Fruit fly (Drosophila melanogaster) whole organism, prepupa: ENCODE results near the gene sra.

Source experiments
- CG10631 ChIP-seq: fragments of 200-800 bp; sonication (Bioruptor generic); optimal IDR thresholded peaks from 2 replicates; lab custom pipeline; 2016; ENCODE audit warnings: missing biosample characterization, missing genetic modification characterization
- CG10669 ChIP-seq: fragments of 200-800 bp; sonication (Bioruptor generic); optimal IDR thresholded peaks from 3 replicates; lab custom pipeline; 2018; ENCODE audit warnings: missing biosample characterization, mild to moderate bottlenecking, missing genetic modification characterization, moderate library complexity
- CG11294 ChIP-seq: fragments of 200-800 bp; sonication (Bioruptor generic); IDR thresholded peaks from 2 replicates; pipeline ENCODE4 v1.3.6; 2022; ENCODE audit warnings: missing biosample characterization, missing genetic modification characterization
- CG15336 ChIP-seq: fragments of 200-800 bp; sonication (Bioruptor generic); IDR thresholded peaks from 2 replicates; pipeline ENCODE4 v1.3.6; 2022; ENCODE audit warnings: missing biosample characterization, missing genetic modification characterization
- CG1621 ChIP-seq: fragments of 200-800 bp; sonication (Bioruptor generic); optimal IDR thresholded peaks from 3 replicates; lab custom pipeline; 2018; ENCODE audit warnings: missing biosample characterization, mild to moderate bottlenecking, missing genetic modification characterization
- CG16779 ChIP-seq: fragments of 200-800 bp; sonication (Bioruptor generic); optimal IDR thresholded peaks from 3 replicates; lab custom pipeline; 2017; ENCODE audit warnings: missing biosample characterization, mild to moderate bottlenecking, missing genetic modification characterization
- CG3032 ChIP-seq: fragments of 200-800 bp; optimal IDR thresholded peaks from 2 replicates; lab custom pipeline; 2019; ENCODE audit warnings: missing biosample characterization, mild to moderate bottlenecking, missing genetic modification characterization, moderate library complexity
- CG32006 ChIP-seq: fragments of 200-800 bp; sonication (Bioruptor generic); optimal IDR thresholded peaks from 3 replicates; lab custom pipeline; 2017; ENCODE audit warnings: missing biosample characterization, mild to moderate bottlenecking, missing genetic modification characterization
- CG34406 ChIP-seq: fragments of 200-800 bp; sonication (Bioruptor generic); optimal IDR thresholded peaks from 3 replicates; lab custom pipeline; 2016; ENCODE audit warnings: missing biosample characterization, missing genetic modification characterization
- CG3919 ChIP-seq: fragments of 200-800 bp; sonication (Bioruptor generic); optimal IDR thresholded peaks from 3 replicates; lab custom pipeline; 2016; ENCODE audit warnings: missing biosample characterization, missing genetic modification characterization
- CG6163 ChIP-seq: fragments of 200-800 bp; sonication (Bioruptor generic); IDR thresholded peaks from 3 replicates; pipeline ENCODE4 v1.3.6; 2022; ENCODE audit warnings: missing biosample characterization, missing genetic modification characterization
- CG6276 ChIP-seq: fragments of 200-800 bp; sonication (Bioruptor generic); optimal IDR thresholded peaks from 2 replicates; lab custom pipeline; 2017; ENCODE audit warnings: missing biosample characterization, mild to moderate bottlenecking, missing genetic modification characterization
- CG6854 ChIP-seq: fragments of 200-800 bp; sonication (Bioruptor generic); optimal IDR thresholded peaks from 2 replicates; lab custom pipeline; 2017; ENCODE audit warnings: missing biosample characterization, mild to moderate bottlenecking, missing genetic modification characterization
- CG7368 ChIP-seq: fragments of 200-800 bp; sonication (Bioruptor generic); optimal IDR thresholded peaks from 3 replicates; lab custom pipeline; 2016; ENCODE audit warnings: missing biosample characterization, missing genetic modification characterization
- CG8119 ChIP-seq: fragments of 200-800 bp; sonication (Bioruptor generic); IDR thresholded peaks from 3 replicates; pipeline ENCODE4 v1.3.6; 2022; ENCODE audit warnings: missing biosample characterization, missing genetic modification characterization
- CG8319 ChIP-seq: fragments of 200-800 bp; sonication (Bioruptor generic); optimal IDR thresholded peaks from 3 replicates; lab custom pipeline; 2016; ENCODE audit warnings: missing biosample characterization, missing genetic modification characterization
- Eip78C ChIP-seq: fragments of 200-800 bp; sonication (Bioruptor generic); peaks from one replicate; lab custom pipeline; 2016; ENCODE audit warnings: missing biosample characterization, missing genetic modification characterization
- Eip93F ChIP-seq: fragments of 200-800 bp; sonication (Bioruptor generic); optimal IDR thresholded peaks from 2 replicates; lab custom pipeline; 2016; ENCODE audit warnings: missing biosample characterization, mild to moderate bottlenecking, missing genetic modification characterization
- Ets96B ChIP-seq: fragments of 200-800 bp; optimal IDR thresholded peaks from 2 replicates; lab custom pipeline; 2019; ENCODE audit warnings: missing biosample characterization, mild to moderate bottlenecking, missing genetic modification characterization, moderate library complexity
- Gug ChIP-seq: fragments of 200-800 bp; sonication (Bioruptor generic); IDR thresholded peaks from 2 replicates; pipeline ENCODE4 v1.3.6; 2022; ENCODE audit warnings: missing biosample characterization, missing genetic modification characterization
- Hr39 ChIP-seq: fragments of 200-800 bp; sonication (Bioruptor generic); optimal IDR thresholded peaks from 2 replicates; lab custom pipeline; 2016; ENCODE audit warnings: missing biosample characterization, missing genetic modification characterization
- Hr4 ChIP-seq: fragments of 200-800 bp; sonication (Bioruptor generic); optimal IDR thresholded peaks from 3 replicates; lab custom pipeline; 2016; ENCODE audit warnings: missing biosample characterization, missing genetic modification characterization
- Lpt ChIP-seq: fragments of 200-800 bp; sonication (Bioruptor generic); optimal IDR thresholded peaks from 3 replicates; lab custom pipeline; 2016; ENCODE audit warnings: missing biosample characterization, missing genetic modification characterization
- Met ChIP-seq: fragments of 200-800 bp; sonication (Bioruptor generic); optimal IDR thresholded peaks from 3 replicates; lab custom pipeline; 2016; ENCODE audit warnings: missing biosample characterization, missing genetic modification characterization
- Sox15 ChIP-seq: fragments of 200-800 bp; sonication (Bioruptor generic); optimal IDR thresholded peaks from 3 replicates; lab custom pipeline; 2016; ENCODE audit warnings: missing biosample characterization, missing genetic modification characterization
- dsx ChIP-seq: fragments of 200-800 bp; optimal IDR thresholded peaks from 3 replicates; lab custom pipeline; 2019; ENCODE audit warnings: missing biosample characterization, mild to moderate bottlenecking, missing genetic modification characterization, moderate library complexity; ENCODE audit not compliant: poor library complexity, severe bottlenecking
- eg ChIP-seq: fragments of 200-800 bp; sonication (Bioruptor generic); IDR thresholded peaks from 3 replicates; pipeline ENCODE4 v1.3.6; 2022; ENCODE audit warnings: missing biosample characterization, missing genetic modification characterization
- esn ChIP-seq: fragments of 200-800 bp; sonication (Bioruptor generic); optimal IDR thresholded peaks from 2 replicates; lab custom pipeline; 2016; ENCODE audit warnings: missing biosample characterization, mild to moderate bottlenecking, missing genetic modification characterization, moderate library complexity
- fd59A ChIP-seq: fragments of 200-800 bp; sonication (Bioruptor generic); optimal IDR thresholded peaks from 2 replicates; lab custom pipeline; 2017; ENCODE audit warnings: missing biosample characterization, mild to moderate bottlenecking, missing genetic modification characterization, missing genetic modification reagents
- fkh ChIP-seq: fragments of 200-800 bp; sonication (Bioruptor generic); optimal IDR thresholded peaks from 3 replicates; lab custom pipeline; 2017; ENCODE audit warnings: missing biosample characterization, mild to moderate bottlenecking, missing genetic modification characterization, moderate library complexity
- pdm3 ChIP-seq: fragments of 200-800 bp; sonication (Bioruptor generic); optimal IDR thresholded peaks from 3 replicates; lab custom pipeline; 2016; ENCODE audit warnings: missing biosample characterization, missing genetic modification characterization
- salr ChIP-seq, 2 experiments: fragments of 200-800 bp; sonication (Bioruptor generic); optimal IDR thresholded peaks; 3 replicates each; lab custom pipeline; 2016 to 2018; ENCODE audit warnings: missing biosample characterization in 2 of 2, missing genetic modification characterization in 2 of 2, mild to moderate bottlenecking in 1 of 2
- spab ChIP-seq: fragments of 200-800 bp; sonication (Bioruptor generic); optimal IDR thresholded peaks from 2 replicates; lab custom pipeline; 2017; ENCODE audit warnings: missing biosample characterization, mild to moderate bottlenecking, missing genetic modification characterization, missing genetic modification reagents
- ss ChIP-seq, 2 experiments: fragments of 200-800 bp; sonication (Bioruptor generic); optimal IDR thresholded peaks; 2 replicates in 1 of 2; 3 replicates in 1 of 2; lab custom pipeline; 2017 to 2018; ENCODE audit warnings: mild to moderate bottlenecking in 2 of 2, missing biosample characterization in 2 of 2, missing genetic modification characterization in 2 of 2, moderate library complexity in 1 of 2
- svp ChIP-seq: fragments of 200-800 bp; sonication (Bioruptor generic); peaks from one replicate; lab custom pipeline; 2016; ENCODE audit warnings: missing biosample characterization, missing genetic modification characterization
- topi ChIP-seq: fragments of 200-800 bp; sonication (Bioruptor generic); optimal IDR thresholded peaks from 3 replicates; lab custom pipeline; 2016; ENCODE audit warnings: missing biosample characterization, missing genetic modification characterization
- vri ChIP-seq: fragments of 200-800 bp; sonication (Bioruptor generic); optimal IDR thresholded peaks from 3 replicates; lab custom pipeline; 2016; ENCODE audit warnings: missing biosample characterization, mild to moderate bottlenecking, missing genetic modification characterization

The sra gene

dm6 chr3R:16231385-16232307 lies 44.8 kb downstream of the sra start (continued):
- TF ChIP-seq topi (GFP tag; lab: Kevin White, UChicago) (peak; percentile 70), esn (GFP tag; lab: Kevin White, UChicago) (peak; percentile 70), pdm3 (GFP tag; lab: Kevin White, UChicago) (peak; percentile 81), CG15336 (GFP tag; lab: Robert Waterston, UW) (no peak), CG32006 (peak; percentile 88), vri (GFP tag; lab: Kevin White, UChicago) (peak; percentile 69), CG10631 (GFP tag; lab: Kevin White, UChicago) (peak; percentile 73), Hr39 (GFP tag; lab: Kevin White, UChicago) (peak; percentile 78), Gug (GFP tag; lab: Robert Waterston, UW) (no peak), fd59A (peak; percentile 76)

- TF ChIP-seq CG16779: peak; percentile 18
- TF ChIP-seq CG6854 (GFP tag; lab: Kevin White, UChicago): peak; percentile 88
- TF ChIP-seq CG6276 (GFP tag; lab: Kevin White, UChicago): peak; percentile 44
- no peak for TF ChIP-seq svp (GFP tag; lab: Kevin White, UChicago)
- TF ChIP-seq Lpt: peak; percentile 36
- no peak for TF ChIP-seq CG34406
- peak; percentile 23 to 41 for TF ChIP-seq ss (GFP tag; optimal IDR thresholded peaks at IDR 0.05; lab: Kevin White, UChicago)
- no peak for TF ChIP-seq dsx (GFP tag; lab: Kevin White, UChicago)
- TF ChIP-seq CG8319 (GFP tag; lab: Kevin White, UChicago): no peak
- TF ChIP-seq fkh (GFP tag; lab: Kevin White, UChicago): no peak
- peak; percentile 18 for TF ChIP-seq Eip93F
Observed at dm6 chr3R:16232569-16232968, 45.8 kb downstream of the sra start.

dm6 chr3R:16234298-16234697 lies 47.5 kb downstream of the sra start:
- TF ChIP-seq spab (GFP tag; lab: Kevin White, UChicago): no peak
- TF ChIP-seq CG6854 (GFP tag; lab: Kevin White, UChicago): peak; percentile 21
- TF ChIP-seq Hr4 (GFP tag; lab: Kevin White, UChicago): no peak
- no peak for TF ChIP-seq CG10631 (GFP tag; lab: Kevin White, UChicago)
- no peak for TF ChIP-seq CG7368 (GFP tag; lab: Kevin White, UChicago)
- no peak for TF ChIP-seq Gug (GFP tag; lab: Robert Waterston, UW)
- no peak for TF ChIP-seq Sox15
- TF ChIP-seq Ets96B (tag; lab: Kevin White, UChicago): no peak
- no peak for TF ChIP-seq CG10669 (GFP tag; lab: Kevin White, UChicago)
- TF ChIP-seq salr (GFP tag; optimal IDR thresholded peaks at IDR 0.05; lab: Kevin White, UChicago): no peak
- TF ChIP-seq fd59A: no peak
- TF ChIP-seq CG1621 (tag; lab: Kevin White, UChicago): peak; percentile 24
- TF ChIP-seq Lpt: no peak
- TF ChIP-seq Eip78C: no peak
- TF ChIP-seq eg: no peak
- no peak for TF ChIP-seq CG3032 (tag; lab: Kevin White, UChicago)
- no peak for TF ChIP-seq CG16779
- no peak for TF ChIP-seq pdm3 (GFP tag; lab: Kevin White, UChicago)
- TF ChIP-seq CG8119 (GFP tag; lab: Robert Waterston, UW): no peak
- TF ChIP-seq CG11294 (GFP tag; lab: Robert Waterston, UW): no peak
- no peak for TF ChIP-seq CG6163 (GFP tag; lab: Robert Waterston, UW)
- TF ChIP-seq Met: no peak
- no peak for TF ChIP-seq CG3919
- peak; percentile 49 for TF ChIP-seq CG8319 (GFP tag; lab: Kevin White, UChicago)
